Fruit fly (Drosophila melanogaster) whole organism, wandering third instar larva: ENCODE measurements around the gene Nthl1.

Source experiments
- Abd-B ChIP-seq: fragments of >200 bp; optimal IDR thresholded peaks from 2 replicates; lab custom pipeline; 2017; ENCODE audit warnings: missing biosample characterization, missing genetic modification characterization
- CG32264 ChIP-seq: fragments of 200-800 bp; sonication (Bioruptor generic); optimal IDR thresholded peaks from 2 replicates; lab custom pipeline; 2016; ENCODE audit warnings: missing biosample characterization, missing genetic modification characterization
- CG9705 ChIP-seq: fragments of 200-800 bp; sonication (Bioruptor generic); optimal IDR thresholded peaks from 2 replicates; lab custom pipeline; 2018; ENCODE audit warnings: missing biosample characterization, mild to moderate bottlenecking, missing genetic modification characterization
- CrebA ChIP-seq: fragments of 200-800 bp; sonication (Bioruptor generic); optimal IDR thresholded peaks from 2 replicates; lab custom pipeline; 2016; ENCODE audit warnings: missing biosample characterization, mild to moderate bottlenecking, missing genetic modification characterization, borderline replicate concordance
- Dfd ChIP-seq: fragments of >200 bp; optimal IDR thresholded peaks from 2 replicates; lab custom pipeline; 2017; ENCODE audit warnings: missing biosample characterization, missing genetic modification characterization
- Dif ChIP-seq: fragments of 200-275, 200-300 bp; sonication (Bioruptor generic); optimal IDR thresholded peaks from 2 replicates; lab custom pipeline; 2018; ENCODE audit warnings: missing biosample characterization, missing genetic modification characterization; ENCODE audit not compliant: partially characterized antibody
- GATAd ChIP-seq: sonication (Bioruptor generic); optimal IDR thresholded peaks from 2 replicates; lab custom pipeline; 2016; ENCODE audit warnings: missing biosample characterization, missing genetic modification characterization
- HLH106 ChIP-seq: fragments of 200-800 bp; optimal IDR thresholded peaks from 3 replicates; lab custom pipeline; 2019; ENCODE audit warnings: missing biosample characterization, mild to moderate bottlenecking, missing genetic modification characterization, moderate library complexity
- Hnf4 ChIP-seq: fragments of 200-800 bp; sonication (Bioruptor generic); optimal IDR thresholded peaks from 2 replicates; lab custom pipeline; 2016; ENCODE audit warnings: missing biosample characterization, mild to moderate bottlenecking, missing genetic modification characterization
- Hr78 ChIP-seq: fragments of >200 bp; optimal IDR thresholded peaks from 2 replicates; lab custom pipeline; 2017; ENCODE audit warnings: missing biosample characterization, missing genetic modification characterization
- Hr83 ChIP-seq: fragments of 200-300 bp; sonication (Bioruptor generic); optimal IDR thresholded peaks from 2 replicates; lab custom pipeline; 2016; ENCODE audit warnings: missing biosample characterization, mild to moderate bottlenecking, missing genetic modification characterization, moderate library complexity; ENCODE audit not compliant: poor library complexity, severe bottlenecking
- Jra ChIP-seq: sonication (Bioruptor generic); optimal IDR thresholded peaks from 2 replicates; lab custom pipeline; 2016; ENCODE audit warnings: missing biosample characterization, missing genetic modification characterization
- Mio ChIP-seq: sonication (Bioruptor generic); optimal IDR thresholded peaks from 2 replicates; lab custom pipeline; 2016; ENCODE audit warnings: missing biosample characterization, missing genetic modification characterization
- Myc ChIP-seq: fragments of >200 bp; optimal IDR thresholded peaks from 2 replicates; lab custom pipeline; 2017
- N ChIP-seq: fragments of >200 bp; optimal IDR thresholded peaks from 2 replicates; lab custom pipeline; 2018; ENCODE audit warnings: missing biosample characterization, missing external identifiers, missing genetic modification characterization
- OdsH ChIP-seq: fragments of 200-800 bp; sonication (Bioruptor generic); optimal IDR thresholded peaks from 2 replicates; lab custom pipeline; 2016; ENCODE audit warnings: missing biosample characterization, mild to moderate bottlenecking, missing genetic modification characterization
- Rel ChIP-seq, 2 experiments: fragments of 200-800 bp; sonication (Bioruptor generic) in 1 of 2; optimal IDR thresholded peaks; 2 replicates in 1 of 2; 3 replicates in 1 of 2; lab custom pipeline; 2016 to 2019; ENCODE audit warnings: mild to moderate bottlenecking in 2 of 2, missing biosample characterization in 2 of 2, missing genetic modification characterization in 2 of 2, moderate library complexity in 1 of 2
- Sp1 ChIP-seq: fragments of 200-800 bp; sonication (Bioruptor generic); optimal IDR thresholded peaks from 3 replicates; lab custom pipeline; 2019; ENCODE audit warnings: missing biosample characterization, mild to moderate bottlenecking, missing genetic modification characterization, moderate library complexity
- Vsx2 ChIP-seq: fragments of 200-300, 225-300 bp; sonication (Bioruptor generic); optimal IDR thresholded peaks from 2 replicates; lab custom pipeline; 2018; ENCODE audit warnings: missing biosample characterization, missing genetic modification characterization; ENCODE audit not compliant: partially characterized antibody
- br ChIP-seq: fragments of 200-800 bp; sonication (Bioruptor generic); optimal IDR thresholded peaks from 2 replicates; lab custom pipeline; 2016; ENCODE audit warnings: missing biosample characterization, missing genetic modification characterization
- brk ChIP-seq: fragments of 200-800 bp; sonication (Bioruptor generic); optimal IDR thresholded peaks from 2 replicates; lab custom pipeline; 2016; ENCODE audit warnings: missing biosample characterization, mild to moderate bottlenecking, missing genetic modification characterization
- dl ChIP-seq, 2 experiments: fragments of 175-275, 200-275 bp in 1 of 2; fragments of 200-275 bp in 1 of 2; sonication (Bioruptor generic); optimal IDR thresholded peaks; lab custom pipeline; 2018; ENCODE audit warnings: mild to moderate bottlenecking in 2 of 2, missing biosample characterization in 2 of 2, missing genetic modification characterization in 2 of 2, moderate library complexity in 2 of 2; ENCODE audit not compliant: partially characterized antibody in 2 of 2, insufficient read depth in 1 of 2
- dmrt93B ChIP-seq: fragments of 200-800 bp; sonication (Bioruptor generic); optimal IDR thresholded peaks from 2 replicates; lab custom pipeline; 2018; ENCODE audit warnings: missing biosample characterization, mild to moderate bottlenecking, missing genetic modification characterization
- dsf ChIP-seq: sonication (Bioruptor generic); optimal IDR thresholded peaks from 2 replicates; lab custom pipeline; 2016; ENCODE audit warnings: missing biosample characterization, missing genetic modification characterization, borderline replicate concordance
- ey ChIP-seq: fragments of 200-800 bp; sonication (Bioruptor generic); optimal IDR thresholded peaks from 2 replicates; lab custom pipeline; 2016; ENCODE audit warnings: missing biosample characterization, missing genetic modification characterization
- foxo ChIP-seq, 2 experiments: fragments of 200-800 bp; sonication (Bioruptor generic); optimal IDR thresholded peaks; 2 replicates in 1 of 2; 3 replicates in 1 of 2; lab custom pipeline; 2016 to 2017; ENCODE audit warnings: missing biosample characterization in 2 of 2, missing genetic modification characterization in 2 of 2
- fru ChIP-seq: fragments of 200-800 bp; sonication (Bioruptor generic); optimal IDR thresholded peaks from 3 replicates; lab custom pipeline; 2016; ENCODE audit warnings: missing biosample characterization, mild to moderate bottlenecking, missing genetic modification characterization
- h ChIP-seq: fragments of 200-800 bp; sonication (Bioruptor generic); optimal IDR thresholded peaks from 3 replicates; lab custom pipeline; 2016; ENCODE audit warnings: missing biosample characterization, mild to moderate bottlenecking, missing genetic modification characterization
- jim ChIP-seq: fragments of 175-275, 200-325 bp; sonication (Bioruptor generic); optimal IDR thresholded peaks from 2 replicates; lab custom pipeline; 2016; ENCODE audit warnings: missing biosample characterization, mild to moderate bottlenecking, missing genetic modification characterization
- lola ChIP-seq: fragments of >200 bp; optimal IDR thresholded peaks from 2 replicates; lab custom pipeline; 2017; ENCODE audit warnings: missing biosample characterization, missing genetic modification characterization
- pan ChIP-seq: fragments of >200 bp; optimal IDR thresholded peaks from 2 replicates; lab custom pipeline; 2017
- psq ChIP-seq: fragments of 200-800 bp; sonication (Bioruptor generic); optimal IDR thresholded peaks from 3 replicates; lab custom pipeline; 2017; ENCODE audit warnings: missing biosample characterization, mild to moderate bottlenecking, missing genetic modification characterization, moderate library complexity
- rgr ChIP-seq: fragments of 200-800 bp; sonication (Bioruptor generic); optimal IDR thresholded peaks from 3 replicates; lab custom pipeline; 2016; ENCODE audit warnings: missing biosample characterization, mild to moderate bottlenecking, missing genetic modification characterization
- sage ChIP-seq: fragments of 200-800 bp; sonication (Bioruptor generic); optimal IDR thresholded peaks from 2 replicates; lab custom pipeline; 2016; ENCODE audit warnings: missing biosample characterization, mild to moderate bottlenecking, missing genetic modification characterization
- sv ChIP-seq: fragments of 200-800 bp; sonication (Bioruptor generic); optimal IDR thresholded peaks from 3 replicates; lab custom pipeline; 2016; ENCODE audit warnings: missing biosample characterization, missing genetic modification characterization
- tai ChIP-seq: sonication (Bioruptor generic); optimal IDR thresholded peaks from 2 replicates; lab custom pipeline; 2016; ENCODE audit warnings: missing biosample characterization, missing genetic modification characterization
- usp ChIP-seq: fragments of >200 bp; optimal IDR thresholded peaks from 2 replicates; lab custom pipeline; 2017; ENCODE audit warnings: missing biosample characterization, missing genetic modification characterization
- woc ChIP-seq: sonication (Bioruptor generic); optimal IDR thresholded peaks from 2 replicates; lab custom pipeline; 2016; ENCODE audit warnings: missing biosample characterization, mild to moderate bottlenecking, missing genetic modification characterization

The Nthl1 gene

DNA sequence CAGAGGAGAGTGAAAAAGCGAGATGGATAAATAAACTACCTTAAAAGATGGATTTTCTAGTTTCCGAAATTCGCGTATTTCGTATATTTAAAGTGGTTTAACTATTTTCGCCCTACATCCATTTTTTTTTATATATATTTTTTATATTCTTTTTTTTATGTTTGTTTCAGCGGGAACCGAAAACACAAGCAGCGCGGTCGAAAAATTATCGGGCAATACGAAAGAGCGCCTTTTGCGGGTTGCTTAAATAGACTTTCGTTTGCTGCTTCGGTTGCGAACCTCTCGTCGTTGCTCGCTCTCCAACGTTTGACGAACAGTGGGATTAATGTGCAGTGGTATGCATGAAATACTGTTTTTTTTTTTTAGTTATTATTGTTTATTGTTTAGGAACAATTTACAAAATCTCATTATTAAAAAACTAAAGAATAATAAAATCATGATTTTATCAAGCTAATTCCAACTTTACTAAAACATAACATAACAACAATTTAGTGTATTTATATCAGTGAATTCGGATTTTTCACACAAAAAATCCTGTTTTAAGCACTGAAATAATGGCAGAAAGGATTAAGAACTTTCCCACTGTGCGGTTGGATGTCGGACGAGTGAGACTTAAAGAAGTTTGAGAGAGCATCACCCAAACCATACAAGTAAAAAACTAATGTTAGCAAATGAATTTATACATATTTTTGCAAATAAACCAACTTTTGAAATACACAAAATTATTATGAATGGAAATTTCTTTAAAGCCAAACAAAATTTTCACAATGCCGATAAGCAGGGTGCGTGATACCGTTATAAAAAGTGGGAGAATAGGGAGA, 10.2 kb downstream of the Nthl1 start:
- TF ChIP-seq ey (GFP tag; lab: Kevin White, UChicago) = peak; percentile 27
- TF ChIP-seq dsf (GFP tag; lab: Kevin White, UChicago) = no peak
- no peak for TF ChIP-seq Jra (GFP tag; lab: Kevin White, UChicago)
- peak; percentile 31 for TF ChIP-seq br (GFP tag; lab: Kevin White, UChicago)
- peak; percentile 41 for TF ChIP-seq woc
- peak; percentile 86 for TF ChIP-seq HLH106 (tag; lab: Kevin White, UChicago)
- TF ChIP-seq h (GFP tag; lab: Kevin White, UChicago) = peak; percentile 52
- TF ChIP-seq lola (GFP tag; lab: Kevin White, UChicago) = no peak
- TF ChIP-seq Hnf4 (GFP tag; lab: Kevin White, UChicago) = no peak
- no peak for TF ChIP-seq pan (lab: Kevin White, UChicago)
- no peak for TF ChIP-seq Dfd (GFP tag; lab: Kevin White, UChicago)
- no peak for TF ChIP-seq CrebA (GFP tag; lab: Kevin White, UChicago)
- no peak for TF ChIP-seq Mio (GFP tag; lab: Kevin White, UChicago)
- peak; percentile 34 for TF ChIP-seq psq (GFP tag; lab: Kevin White, UChicago)
- no peak for TF ChIP-seq Hr78 (GFP tag; lab: Kevin White, UChicago)
- TF ChIP-seq Abd-B (GFP tag; lab: Kevin White, UChicago) = no peak
- no peak for TF ChIP-seq usp (GFP tag; lab: Kevin White, UChicago)
- TF ChIP-seq foxo (GFP tag; optimal IDR thresholded peaks at IDR 0.05; lab: Kevin White, UChicago) = peak in 1 of 2 experiments; percentile 70
- peak; percentile 47 for TF ChIP-seq fru
- TF ChIP-seq Rel (GFP tag; optimal IDR thresholded peaks at IDR 0.05; lab: Kevin White, UChicago) = no peak
- peak; percentile 2 for TF ChIP-seq Rel (tag; optimal IDR thresholded peaks at IDR 0.05; lab: Kevin White, UChicago)
- TF ChIP-seq jim (GFP tag; lab: Kevin White, UChicago) = peak; percentile 51
- TF ChIP-seq GATAd (GFP tag; lab: Kevin White, UChicago) = no peak
- peak; percentile 47 for TF ChIP-seq rgr
- TF ChIP-seq dl (GFP tag; optimal IDR thresholded peaks at IDR 0.05; lab: Kevin White, UChicago; ENCODE audit: insufficient read depth in 1 of 2, partially characterized antibody in 2 of 2) = no peak
- TF ChIP-seq Vsx2 (GFP tag; lab: Kevin White, UChicago) = no peak
- TF ChIP-seq dmrt93B = peak; percentile 47
- TF ChIP-seq N (GFP tag; lab: Kevin White, UChicago) = no peak
- TF ChIP-seq Hr83 (GFP tag; lab: Kevin White, UChicago) = no peak
- TF ChIP-seq OdsH = peak; percentile 56
- TF ChIP-seq CG32264 (GFP tag; lab: Kevin White, UChicago) = no peak
- TF ChIP-seq Sp1 (GFP tag; lab: Kevin White, UChicago) = peak; percentile 55
- no peak for TF ChIP-seq sv (GFP tag; lab: Kevin White, UChicago)
- TF ChIP-seq brk (GFP tag; lab: Kevin White, UChicago) = peak; percentile 34
- TF ChIP-seq tai (GFP tag; lab: Kevin White, UChicago) = no peak
- TF ChIP-seq sage (GFP tag; lab: Kevin White, UChicago) = no peak
- no peak for TF ChIP-seq Myc (lab: Kevin White, UChicago)
- peak; percentile 61 for TF ChIP-seq CG9705
- TF ChIP-seq Dif = peak; percentile 29

DNA sequence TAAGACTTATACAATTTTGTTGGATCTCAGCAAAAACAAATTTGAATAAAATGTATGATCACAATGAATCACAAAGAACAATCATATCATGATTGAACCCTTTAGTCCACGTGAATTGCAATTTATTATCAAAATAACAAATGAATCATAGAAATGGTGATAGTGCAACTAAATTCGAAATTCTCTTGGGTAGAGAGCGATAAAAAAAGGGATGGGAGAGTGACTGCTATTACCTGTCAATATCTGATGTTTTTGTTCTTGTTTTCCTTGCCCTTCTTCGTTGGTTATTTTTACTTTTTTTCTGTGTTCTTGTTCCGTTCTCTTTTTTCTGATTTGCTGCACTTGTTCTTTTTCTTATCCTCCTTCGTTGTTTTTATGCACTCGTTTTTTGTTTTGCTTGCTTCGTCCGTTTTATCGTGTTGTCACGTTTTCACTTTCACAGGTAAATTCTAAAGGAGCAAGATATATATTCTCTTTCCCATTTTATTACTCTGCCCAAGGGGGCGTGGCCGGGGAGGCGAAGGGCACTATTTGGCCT, 10.9 kb downstream of the Nthl1 start:
- TF ChIP-seq Myc (lab: Kevin White, UChicago) (no peak), psq (GFP tag; lab: Kevin White, UChicago) (peak; percentile 85)
